Worm (Caenorhabditis elegans): ENCODE data around the gene npr-42.

- TF ChIP-seq cog-1 (tag; optimal IDR thresholded peaks at IDR 0.05) (no peak), ztf-29 (GFP tag; IDR thresholded peaks at IDR 0.05) (no peak), flt-1 (GFP tag; IDR thresholded peaks at IDR 0.05) (no peak), ref-1 (GFP tag; conservative IDR thresholded peaks at IDR 0.05) (no peak)
These were observed 47.8 kb upstream of the npr-42 start for ce11 chrII:4228112-4228770.
